Worm (Caenorhabditis elegans): Measurements from ENCODE around the gene srt-48.

- TF ChIP-seq F10B5.3 (tag; optimal IDR thresholded peaks at IDR 0.05), result no peak
- TF ChIP-seq fkh-10 (GFP tag; optimal IDR thresholded peaks at IDR 0.05), result no peak
- TF ChIP-seq nhr-11 (tag; optimal IDR thresholded peaks at IDR 0.05), result no peak
- TF ChIP-seq snpc-4 (tag; optimal IDR thresholded peaks at IDR 0.05), result no peak
- no peak for TF ChIP-seq zag-1 (tag; optimal IDR thresholded peaks at IDR 0.05)
- TF ChIP-seq lin-39 (tag; optimal IDR thresholded peaks at IDR 0.05), result no peak
- no peak for TF ChIP-seq ztf-11 (tag; optimal IDR thresholded peaks at IDR 0.05)
- TF ChIP-seq mdl-1 (tag; optimal IDR thresholded peaks at IDR 0.05), result no peak
- TF ChIP-seq aly-2 (tag; optimal IDR thresholded peaks at IDR 0.05), result no peak
- no peak for TF ChIP-seq ceh-82 (tag; optimal IDR thresholded peaks at IDR 0.05)
Observed at ce11 chrIV:15038821-15039220, 29.9 kb downstream of the srt-48 start.

All from whole organism, L4 larva.